Worm (Caenorhabditis elegans): Measurements from ENCODE around the gene F43C11.11.

DNA sequence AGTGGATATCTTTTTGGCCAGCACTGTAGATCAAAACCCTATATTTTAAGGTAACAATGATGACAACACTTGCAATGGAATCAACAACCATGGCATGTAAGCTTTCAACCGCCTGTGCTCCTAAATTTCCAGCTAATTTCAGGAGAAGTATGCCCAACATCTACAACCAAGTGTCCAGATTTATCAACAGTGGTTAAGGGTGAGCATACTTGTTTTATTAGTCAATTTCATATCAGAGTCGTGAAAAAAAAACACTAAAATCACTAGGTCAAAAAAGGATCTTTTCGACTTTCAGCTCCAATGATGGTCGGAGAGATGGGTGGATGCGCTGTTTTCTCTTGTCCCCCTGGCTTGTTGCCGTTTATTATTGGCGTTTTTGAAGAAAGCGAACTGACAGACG is 40.4 kb upstream of the F43C11.11 start, which contains the start of gene F16G10.1:
- TF ChIP-seq ztf-11 (tag; optimal IDR thresholded peaks at IDR 0.05) (no peak), ama-1 (optimal IDR thresholded peaks at IDR 0.05) (no peak), ceh-82 (tag; optimal IDR thresholded peaks at IDR 0.05) (no peak), dve-1 (tag; optimal IDR thresholded peaks at IDR 0.05; ENCODE audit: insufficient read depth) (no peak), mdt-29 (GFP tag; IDR thresholded peaks at IDR 0.05) (no peak), unc-62 (GFP tag; optimal IDR thresholded peaks at IDR 0.05 in 1 of 2) (peak in 1 of 2 experiments; percentile 52), unc-62 (tag; optimal IDR thresholded peaks at IDR 0.05) (no peak), nhr-11 (tag; optimal IDR thresholded peaks at IDR 0.05) (no peak), hlh-30 (tag; optimal IDR thresholded peaks at IDR 0.05; ENCODE audit: insufficient read depth) (no peak), dmd-6 (GFP tag; IDR thresholded peaks at IDR 0.05) (no peak)
